Fruit fly (Drosophila melanogaster) whole organism, larva: ENCODE results near the gene Mur29B.

Source experiments
- noc ChIP-seq: fragments of 200-800 bp; sonication (Bioruptor generic); optimal IDR thresholded peaks from 3 replicates; lab custom pipeline; 2019; ENCODE audit warnings: missing biosample characterization, mild to moderate bottlenecking, missing genetic modification characterization, moderate library complexity

Mur29B gene

dm6 chr2L:8333624-8334023, 18.4 kb upstream of the Mur29B start:
- TF ChIP-seq noc (tag; lab: Kevin White, UChicago) = no peak

- no peak for TF ChIP-seq noc (tag; lab: Kevin White, UChicago)
Measured at dm6 chr2L:8334705-8335104, 17.3 kb upstream of the Mur29B start.

dm6 chr2L:8338039-8338438, 13.9 kb upstream of the Mur29B start, which contains the start of gene witty:
TSS of gene witty (plus strand) at chr2L:8338287.
- TF ChIP-seq noc (tag; lab: Kevin White, UChicago) = no peak

DNA sequence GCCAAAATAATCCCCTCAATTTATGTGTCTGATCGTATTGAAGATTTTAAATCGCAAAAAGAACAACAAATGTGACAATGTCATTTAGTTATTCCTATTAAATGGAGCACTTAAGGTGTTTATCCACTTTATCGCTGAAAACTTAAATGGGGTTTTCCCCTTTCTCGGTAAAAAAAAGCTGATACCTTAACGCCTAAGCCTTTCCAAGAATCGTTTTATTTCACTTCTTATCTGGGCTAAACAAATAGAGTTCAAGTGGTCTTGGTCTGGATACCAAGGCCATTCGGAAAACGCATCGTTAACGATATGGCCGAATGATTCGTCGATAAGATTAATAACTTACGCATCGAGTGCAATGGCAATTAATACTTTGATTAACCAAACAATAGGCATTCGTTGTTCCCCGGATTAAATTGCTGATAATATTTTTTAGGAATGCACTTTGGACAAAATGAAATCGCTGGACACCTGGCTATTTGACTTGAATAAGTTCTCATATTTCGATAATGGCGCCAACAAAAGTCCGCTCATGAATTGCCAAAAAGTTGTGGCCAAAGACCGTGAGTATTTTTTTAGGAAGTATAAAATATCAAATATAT, 12.1 kb upstream of the Mur29B start:
- no peak for TF ChIP-seq noc (tag; lab: Kevin White, UChicago)

- TF ChIP-seq noc (tag; lab: Kevin White, UChicago) = no peak
Measured at dm6 chr2L:8342395-8342794, 9.6 kb upstream of the Mur29B start, which contains the start of gene CG14273. TSS of gene CG14273 (plus strand) at chr2L:8342695.

dm6 chr2L:8344536-8344935, 7.5 kb upstream of the Mur29B start:
- TF ChIP-seq noc (tag; lab: Kevin White, UChicago) = peak; percentile 51

- TF ChIP-seq noc (tag; lab: Kevin White, UChicago) = no peak
Measured at dm6 chr2L:8346260-8346659, 5.7 kb upstream of the Mur29B start, which contains the start of gene CG7778. TSS of gene CG7778 (plus strand) at chr2L:8346620.

DNA sequence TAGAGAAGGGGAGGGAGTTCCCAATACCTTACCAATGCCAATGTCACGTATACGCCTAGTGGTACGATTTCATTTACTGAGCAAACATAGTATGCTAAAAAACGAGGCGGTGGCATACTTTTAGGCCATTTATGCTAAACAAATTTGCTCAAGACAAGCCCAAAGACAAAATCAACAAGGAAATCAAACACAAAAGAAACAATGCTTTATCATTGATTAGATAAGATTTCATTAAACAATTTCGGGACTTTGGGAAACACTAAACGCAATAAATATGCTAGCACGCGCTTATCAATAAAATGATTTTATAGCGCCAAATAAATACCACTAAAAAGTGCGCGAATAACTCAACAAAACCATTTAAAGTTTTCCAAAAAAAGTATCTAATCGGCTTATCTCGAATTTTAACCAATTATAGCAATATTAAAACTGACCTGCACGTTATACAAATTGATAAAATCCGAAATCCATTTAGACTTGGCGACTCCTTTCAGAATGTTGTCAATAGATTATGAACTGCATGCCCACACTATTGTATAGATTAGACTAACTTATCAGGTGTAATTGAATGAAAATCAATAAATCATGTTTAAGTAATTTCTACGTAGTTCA, 1.3 kb upstream of the Mur29B start:
- TF ChIP-seq noc (tag; lab: Kevin White, UChicago) = peak; percentile 89

- no peak for TF ChIP-seq noc (tag; lab: Kevin White, UChicago)
Measured at dm6 chr2L:8351333-8351732, 654 bp upstream of the Mur29B start.

DNA sequence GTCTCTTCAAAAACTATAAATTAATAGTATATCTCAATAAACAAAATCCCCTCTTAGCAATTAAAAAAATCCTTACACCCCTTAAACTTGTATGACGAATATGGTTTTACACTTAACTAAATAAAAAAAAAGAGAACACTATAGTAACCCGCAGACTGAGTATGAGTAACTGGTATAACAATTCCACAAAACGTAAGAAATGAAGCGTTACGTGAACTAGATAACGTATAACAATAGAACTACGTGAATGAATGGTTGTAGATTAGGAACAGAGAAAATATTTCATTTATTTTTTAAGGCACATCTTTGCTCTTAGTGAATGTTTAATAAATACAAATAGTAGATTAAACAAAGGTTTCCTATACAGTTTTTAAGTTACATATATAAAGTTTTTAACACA, 3.4 kb downstream of the Mur29B start:
- TF ChIP-seq noc (tag; lab: Kevin White, UChicago) = no peak

dm6 chr2L:8361204-8361952, 9.4 kb downstream of the Mur29B start:
- no peak for TF ChIP-seq noc (tag; lab: Kevin White, UChicago)

- TF ChIP-seq noc (tag; lab: Kevin White, UChicago) = peak; percentile 88
Measured at dm6 chr2L:8362273-8362954, 10.4 kb downstream of the Mur29B start, which contains the start of gene CG7627. TSS of gene CG7627 (minus strand) at chr2L:8362469.

dm6 chr2L:8362955-8363285, 10.9 kb downstream of the Mur29B start:
- no peak for TF ChIP-seq noc (tag; lab: Kevin White, UChicago)

- TF ChIP-seq noc (tag; lab: Kevin White, UChicago) = peak; percentile 31
Measured at dm6 chr2L:8364006-8364956, 12.3 kb downstream of the Mur29B start, which contains the start of the genes RpS13 and CSN8. TSS of gene RpS13 (minus strand) at chr2L:8364662. TSS of gene CSN8 (plus strand) at chr2L:8364855.
